Fruit fly (Drosophila melanogaster): Measurements from ENCODE around the gene CG11382.

- TF ChIP-seq cic (GFP tag; optimal IDR thresholded peaks at IDR 0.05) (peak; percentile 2), Crg-1 (GFP tag; optimal IDR thresholded peaks at IDR 0.05) (no peak), toe (GFP tag; optimal IDR thresholded peaks at IDR 0.05) (no peak), CG33017 (tag; optimal IDR thresholded peaks at IDR 0.05) (no peak), bab1 (GFP tag; optimal IDR thresholded peaks at IDR 0.05) (peak; percentile 40), CG1620 (GFP tag; optimal IDR thresholded peaks at IDR 0.05) (no peak)
Measured at dm6 chrX:1215000-1215399, 5.2 kb downstream of the CG11382 start, which contains the start of gene CG11398.
